Fruit fly (Drosophila melanogaster): ENCODE results near the gene CG14810.

CG14810 gene

dm6 chrX:1842875-1843274 is 22.7 kb upstream of the CG14810 start (continued):
- no peak for TF ChIP-seq crc (GFP tag; optimal IDR thresholded peaks at IDR 0.05)
- TF ChIP-seq CG12071 (GFP tag; optimal IDR thresholded peaks at IDR 0.05), result peak; percentile 8
- TF ChIP-seq Blimp-1 (GFP tag; optimal IDR thresholded peaks at IDR 0.05), result peak; percentile 22
- TF ChIP-seq MTF-1 (GFP tag; optimal IDR thresholded peaks at IDR 0.05; ENCODE audit: borderline replicate concordance), result no peak
- TF ChIP-seq CG7987 (GFP tag; optimal IDR thresholded peaks at IDR 0.05), result peak; percentile 94
- peak; percentile 3 for TF ChIP-seq shn (GFP tag; optimal IDR thresholded peaks at IDR 0.05)
- no peak for TF ChIP-seq CG5245 (GFP tag; optimal IDR thresholded peaks at IDR 0.05)
- TF ChIP-seq Chrac-16 (GFP tag; optimal IDR thresholded peaks at IDR 0.05), result no peak

dm6 chrX:1840520-1840919 is 20.4 kb upstream of the CG14810 start:
- TF ChIP-seq CG2202 (tag; optimal IDR thresholded peaks at IDR 0.05) (no peak), Lim3 (GFP tag; IDR thresholded peaks at IDR 0.05) (no peak), CG12744 (GFP tag; optimal IDR thresholded peaks at IDR 0.05) (no peak), ttk (GFP tag; IDR thresholded peaks at IDR 0.05) (no peak), CG12071 (GFP tag; optimal IDR thresholded peaks at IDR 0.05) (no peak), CG32772 (GFP tag; IDR thresholded peaks at IDR 0.05) (0 out of 2 replicates have a peak, but pooled peaks have one; percentile 33), lbe (GFP tag; optimal IDR thresholded peaks at IDR 0.05) (peak; percentile 9), Pdp1 (GFP tag; optimal IDR thresholded peaks at IDR 0.05) (no peak), Mes4 (GFP tag; optimal IDR thresholded peaks at IDR 0.05) (no peak), nom (GFP tag; optimal IDR thresholded peaks at IDR 0.05) (peak; percentile 65), unc-4 (GFP tag; IDR thresholded peaks at IDR 0.05; ENCODE audit: partially characterized antibody) (no peak), Dll (GFP tag; IDR thresholded peaks at IDR 0.05; ENCODE audit: partially characterized antibody) (no peak), CG18262 (tag; optimal IDR thresholded peaks at IDR 0.05) (no peak), CG15696 (tag; optimal IDR thresholded peaks at IDR 0.05) (no peak), Trl (optimal IDR thresholded peaks at IDR 0.05) (no peak), Trl (GFP tag; optimal IDR thresholded peaks at IDR 0.05) (no peak), D19A (tag; optimal IDR thresholded peaks at IDR 0.05) (peak; percentile 87), Med (GFP tag) (peak; percentile 58), CG14710 (tag; optimal IDR thresholded peaks at IDR 0.05) (no peak), pros (GFP tag; optimal IDR thresholded peaks at IDR 0.05) (no peak), knrl (GFP tag; IDR thresholded peaks at IDR 0.05; ENCODE audit: partially characterized antibody) (no peak), YL-1 (GFP tag; optimal IDR thresholded peaks at IDR 0.05) (no peak), NfI (GFP tag; optimal IDR thresholded peaks at IDR 0.05) (no peak), nmo (GFP tag; optimal IDR thresholded peaks at IDR 0.05) (no peak), CG17568 (GFP tag; optimal IDR thresholded peaks at IDR 0.05) (no peak), Bdp1 (GFP tag; optimal IDR thresholded peaks at IDR 0.05) (no peak), Chrac-16 (GFP tag; optimal IDR thresholded peaks at IDR 0.05) (no peak), HLH3B (GFP tag; IDR thresholded peaks at IDR 0.05) (no peak), CG1603 (tag; optimal IDR thresholded peaks at IDR 0.05) (peak; percentile 3), Hsf (GFP tag; optimal IDR thresholded peaks at IDR 0.05) (no peak), CG9727 (GFP tag; optimal IDR thresholded peaks at IDR 0.05) (peak; percentile 16), hth (optimal IDR thresholded peaks at IDR 0.05) (no peak), NC2α (GFP tag; optimal IDR thresholded peaks at IDR 0.05) (no peak), zen2 (GFP tag; IDR thresholded peaks at IDR 0.05; ENCODE audit: partially characterized antibody) (no peak), Drgx (GFP tag; IDR thresholded peaks at IDR 0.05) (peak; percentile 27; the same call in 1 of the 2 replicates), sd (tag; optimal IDR thresholded peaks at IDR 0.05) (no peak), CG32532 (GFP tag; IDR thresholded peaks at IDR 0.05) (no peak), C15 (GFP tag; IDR thresholded peaks at IDR 0.05) (no peak), bsh (GFP tag; optimal IDR thresholded peaks at IDR 0.05) (peak in 1 of 2 experiments; percentile 28), pita (GFP tag; optimal IDR thresholded peaks at IDR 0.05) (no peak), CG2678 (tag; optimal IDR thresholded peaks at IDR 0.05) (no peak), sr (GFP tag; IDR thresholded peaks at IDR 0.05) (no peak), Hr51 (GFP tag; optimal IDR thresholded peaks at IDR 0.05) (no peak)

All from whole organism, embryonic.